Worm (Caenorhabditis elegans) whole organism, mixed stage, embryonic: ENCODE results near the gene ZK686.3.

Experiments
- unc-39 ChIP-seq: fragments of 150-350 bp; optimal IDR thresholded peaks from 2 replicates; lab custom pipeline; 2014; ENCODE audit warnings: missing biosample characterization, missing genetic modification characterization
- unc-62 ChIP-seq: fragments of 150-350 bp; optimal IDR thresholded peaks from 2 replicates; lab custom pipeline; 2014; ENCODE audit warnings: missing biosample characterization, missing genetic modification reagents, missing genetic modification characterization

ce11 chrIII:7721513-7721912 lies 47.4 kb downstream of the ZK686.3 start:
- TF ChIP-seq unc-62 (GFP tag; lab: Kevin White, UChicago) (no peak), unc-39 (tag; lab: Kevin White, UChicago) (no peak)
